Worm (Caenorhabditis elegans): ENCODE data around the gene lsm-5.

- TF ChIP-seq ztf-7 (tag; optimal IDR thresholded peaks at IDR 0.05) (no peak), zag-1 (tag; optimal IDR thresholded peaks at IDR 0.05) (no peak), aha-1 (tag) (no peak), lsy-2 (tag; optimal IDR thresholded peaks at IDR 0.05) (no peak), ZK546.5 (tag; optimal IDR thresholded peaks at IDR 0.05) (no peak), dpl-1 (GFP tag; optimal IDR thresholded peaks at IDR 0.05) (no peak), ama-1 (optimal IDR thresholded peaks at IDR 0.05) (peak; percentile 52), dve-1 (tag; optimal IDR thresholded peaks at IDR 0.05; ENCODE audit: insufficient read depth) (no peak), egl-27 (tag; optimal IDR thresholded peaks at IDR 0.05) (no peak), lin-29 (GFP tag; IDR thresholded peaks at IDR 0.05) (no peak), pqm-1 (tag; optimal IDR thresholded peaks at IDR 0.05) (no peak), pha-4 (GFP tag; IDR thresholded peaks at IDR 0.05) (no peak), pha-4 (tag; optimal IDR thresholded peaks at IDR 0.05) (no peak), daf-12 (tag; optimal IDR thresholded peaks at IDR 0.05) (no peak), ceh-28 (tag; optimal IDR thresholded peaks at IDR 0.05) (no peak)
Observed at ce11 chrV:15567344-15567804, 2.8 kb upstream of the lsm-5 start, which contains the start of gene acs-2.
